Worm (Caenorhabditis elegans) whole organism, L1 larva: ENCODE measurements around the gene myrf-2.

Source experiments
- C16A3.4 ChIP-seq: fragments of 150-350 bp; optimal IDR thresholded peaks from 2 replicates; lab custom pipeline; 2014; ENCODE audit warnings: missing biosample characterization, missing genetic modification characterization
- C34B4.2 ChIP-seq: sonication (generic microtip); optimal IDR thresholded peaks from 2 replicates; lab custom pipeline; 2017; ENCODE audit warnings: mild to moderate bottlenecking, missing genetic modification characterization, missing compliant biosample characterization
- F16B12.6 ChIP-seq: fragments of 150-350 bp; optimal IDR thresholded peaks from 2 replicates; lab custom pipeline; 2014; ENCODE audit warnings: missing biosample characterization, missing genetic modification characterization
- Y116A8C.19 ChIP-seq: sonication (generic microtip); optimal IDR thresholded peaks from 2 replicates; lab custom pipeline; 2016; ENCODE audit warnings: missing compliant biosample characterization, missing genetic modification characterization, borderline replicate concordance
- alr-1 ChIP-seq: fragments of 200-800 bp; sonication (Bioruptor generic); optimal IDR thresholded peaks from 2 replicates; lab custom pipeline; 2018; ENCODE audit warnings: borderline replicate concordance, mild to moderate bottlenecking, missing genetic modification characterization, missing compliant biosample characterization
- aly-2 ChIP-seq: fragments of 150-350 bp; optimal IDR thresholded peaks from 2 replicates; lab custom pipeline; 2014; ENCODE audit warnings: missing biosample characterization, missing genetic modification characterization
- ama-1 ChIP-seq: fragments of 150-350 bp; optimal IDR thresholded peaks from 2 replicates; lab custom pipeline; 2014
- blmp-1 ChIP-seq: fragments of 150-350 bp; optimal IDR thresholded peaks from 2 replicates; lab custom pipeline; 2014; ENCODE audit warnings: missing biosample characterization, missing genetic modification characterization
- ceh-8 ChIP-seq: fragments of 200-800 bp; sonication (Bioruptor generic); optimal IDR thresholded peaks from 2 replicates; lab custom pipeline; 2018; ENCODE audit warnings: mild to moderate bottlenecking, missing genetic modification characterization, moderate library complexity, missing compliant biosample characterization
- ceh-82 ChIP-seq, 3 experiments: fragments of 150-350 bp in 1 of 3; sonication (generic microtip) in 2 of 3; optimal IDR thresholded peaks; 2 replicates each; lab custom pipeline; 2014 to 2017; ENCODE audit warnings: missing biosample characterization in 3 of 3, missing genetic modification characterization in 3 of 3
- ceh-90 ChIP-seq: sonication (generic microtip); optimal IDR thresholded peaks from 2 replicates; lab custom pipeline; 2016; ENCODE audit warnings: missing genetic modification characterization, missing compliant biosample characterization
- dpl-1 ChIP-seq, 3 experiments: fragments of 150-350 bp in 2 of 3; sonication (generic microtip) in 1 of 3; optimal IDR thresholded peaks; 2 replicates each; lab custom pipeline; 2014 to 2017; ENCODE audit warnings: missing biosample characterization in 3 of 3, missing genetic modification characterization in 3 of 3, missing genetic modification reagents in 3 of 3
- efl-1 ChIP-seq, 4 experiments: fragments of 150-350 bp; optimal IDR thresholded peaks in 3 of 4; peaks in 1 of 4; 1 replicate in 1 of 4; 2 replicates in 3 of 4; lab custom pipeline; 2014; ENCODE audit warnings: missing biosample characterization in 2 of 4, missing genetic modification characterization in 2 of 4, missing genetic modification reagents in 2 of 4
- efl-3 ChIP-seq: fragments of 200-800 bp; sonication (Bioruptor generic); optimal IDR thresholded peaks from 2 replicates; lab custom pipeline; 2018; ENCODE audit warnings: mild to moderate bottlenecking, missing genetic modification characterization, missing compliant biosample characterization
- egl-13 ChIP-seq: sonication (generic microtip); optimal IDR thresholded peaks from 2 replicates; lab custom pipeline; 2016; ENCODE audit warnings: missing genotype, missing genetic modification reagents, missing genetic modification characterization, missing compliant biosample characterization
- egl-27 ChIP-seq, 2 experiments: fragments of 150-350 bp in 1 of 2; sonication (generic microtip); optimal IDR thresholded peaks; 3 replicates each; lab custom pipeline; 2017 to 2018; ENCODE audit warnings: missing biosample characterization in 2 of 2, missing genetic modification characterization in 2 of 2, missing genetic modification reagents in 2 of 2
- elt-2 ChIP-seq: sonication (generic microtip); optimal IDR thresholded peaks from 2 replicates; lab custom pipeline; 2016; ENCODE audit warnings: missing genetic modification characterization, mild to moderate bottlenecking, inconsistent platforms, missing compliant biosample characterization, missing genetic modification reagents
- ets-5 ChIP-seq: fragments of 200-800 bp; sonication (Bioruptor generic); IDR thresholded peaks from 2 replicates; pipeline ENCODE4 v1.3.6; 2022; ENCODE audit warnings: missing genetic modification characterization, missing compliant biosample characterization
- fkh-10 ChIP-seq: sonication (generic microtip); optimal IDR thresholded peaks from 2 replicates; lab custom pipeline; 2017; ENCODE audit warnings: missing biosample characterization, missing genetic modification reagents, missing genetic modification characterization
- fos-1 ChIP-seq: fragments of 150-350 bp; optimal IDR thresholded peaks from 2 replicates; lab custom pipeline; 2014; ENCODE audit warnings: missing biosample characterization, missing genetic modification characterization
- hlh-17 ChIP-seq: fragments of 200-800 bp; sonication (Bioruptor generic); optimal IDR thresholded peaks from 2 replicates; lab custom pipeline; 2018; ENCODE audit warnings: missing genetic modification characterization, mild to moderate bottlenecking, missing compliant biosample characterization, moderate library complexity, borderline replicate concordance
- isw-1 ChIP-seq: fragments of 200-800 bp; sonication (Bioruptor generic); IDR thresholded peaks from 2 replicates; pipeline ENCODE4 v1.3.6; 2022; ENCODE audit warnings: missing genetic modification characterization, missing compliant biosample characterization
- jun-1 ChIP-seq: fragments of 150-350 bp; optimal IDR thresholded peaks from 2 replicates; lab custom pipeline; 2014; ENCODE audit warnings: missing biosample characterization, missing genetic modification reagents, missing genetic modification characterization
- lin-14 ChIP-seq: fragments of 200-800 bp; sonication (Bioruptor generic); optimal IDR thresholded peaks from 2 replicates; lab custom pipeline; 2018; ENCODE audit warnings: mild to moderate bottlenecking, missing genetic modification characterization, moderate library complexity, missing compliant biosample characterization
- lin-15B ChIP-seq: fragments of 150-350 bp; sonication (generic microtip); optimal IDR thresholded peaks from 3 replicates; lab custom pipeline; 2014; ENCODE audit warnings: missing biosample characterization, missing genetic modification characterization
- lin-39 ChIP-seq: fragments of 150-350 bp; optimal IDR thresholded peaks from 2 replicates; lab custom pipeline; 2014; ENCODE audit warnings: missing biosample characterization, missing genetic modification reagents, missing genetic modification characterization
- lsy-2 ChIP-seq, 2 experiments: fragments of 150-350 bp; optimal IDR thresholded peaks; 2 replicates each; lab custom pipeline; 2014; ENCODE audit warnings: missing biosample characterization in 2 of 2, missing genetic modification characterization in 2 of 2
- mab-9 ChIP-seq: fragments of 200-800 bp; sonication (Bioruptor generic); IDR thresholded peaks from 2 replicates; pipeline ENCODE4 v1.3.6; 2022; ENCODE audit warnings: missing genetic modification reagents, missing genetic modification characterization, missing compliant biosample characterization
- nhr-11 ChIP-seq: fragments of 150-350 bp; optimal IDR thresholded peaks from 2 replicates; lab custom pipeline; 2014; ENCODE audit warnings: missing biosample characterization, missing genetic modification characterization
- nhr-20 ChIP-seq: sonication (generic microtip); optimal IDR thresholded peaks from 2 replicates; lab custom pipeline; 2016; ENCODE audit warnings: mild to moderate bottlenecking, missing genetic modification characterization, missing compliant biosample characterization
- nhr-237 ChIP-seq: fragments of 150-350 bp; optimal IDR thresholded peaks from 2 replicates; lab custom pipeline; 2014; ENCODE audit warnings: missing biosample characterization, missing genetic modification characterization
- nhr-71 ChIP-seq: sonication (generic microtip); optimal IDR thresholded peaks from 2 replicates; lab custom pipeline; 2016; ENCODE audit warnings: mild to moderate bottlenecking, missing genetic modification characterization, moderate library complexity, missing compliant biosample characterization
- nhr-84 ChIP-seq: sonication (generic microtip); optimal IDR thresholded peaks from 2 replicates; lab custom pipeline; 2017; ENCODE audit warnings: missing biosample characterization, missing genetic modification characterization
- nhr-85 ChIP-seq: sonication (generic microtip); peaks from one replicate; lab custom pipeline; 2016; ENCODE audit warnings: missing genetic modification characterization, inconsistent platforms, missing compliant biosample characterization
- pag-3 ChIP-seq: sonication (generic microtip); optimal IDR thresholded peaks from 2 replicates; lab custom pipeline; 2017; ENCODE audit warnings: missing genetic modification characterization, mild to moderate bottlenecking, missing compliant biosample characterization, antibody characterized with exemption, borderline replicate concordance; ENCODE audit not compliant: insufficient read depth
- pqm-1 ChIP-seq: sonication (generic microtip); optimal IDR thresholded peaks from 3 replicates; lab custom pipeline; 2017; ENCODE audit warnings: missing biosample characterization, missing genetic modification characterization
- skn-1 ChIP-seq: fragments of 150-350 bp; optimal IDR thresholded peaks from 2 replicates; lab custom pipeline; 2014; ENCODE audit warnings: missing biosample characterization, missing genetic modification characterization
- snpc-4 ChIP-seq: fragments of 150-350 bp; optimal IDR thresholded peaks from 2 replicates; lab custom pipeline; 2014; ENCODE audit warnings: missing biosample characterization, missing genetic modification characterization
- sox-4 ChIP-seq: sonication (generic microtip); optimal IDR thresholded peaks from 2 replicates; lab custom pipeline; 2016; ENCODE audit warnings: missing genetic modification characterization, missing compliant biosample characterization
- swsn-7 ChIP-seq: sonication (generic microtip); optimal IDR thresholded peaks from 2 replicates; lab custom pipeline; 2016; ENCODE audit warnings: missing genetic modification characterization, missing compliant biosample characterization
- tbx-2 ChIP-seq: sonication (generic microtip); optimal IDR thresholded peaks from 2 replicates; lab custom pipeline; 2016; ENCODE audit warnings: missing genetic modification characterization, missing compliant biosample characterization
- tlp-1 ChIP-seq: fragments of 150-350 bp; optimal IDR thresholded peaks from 2 replicates; lab custom pipeline; 2014; ENCODE audit warnings: missing biosample characterization, missing genetic modification characterization
- unc-130 ChIP-seq: fragments of 150-350 bp; optimal IDR thresholded peaks from 2 replicates; lab custom pipeline; 2017; ENCODE audit warnings: missing biosample characterization, missing genetic modification characterization, inconsistent platforms
- unc-62 ChIP-seq: fragments of 150-350 bp; optimal IDR thresholded peaks from 2 replicates; lab custom pipeline; 2014; ENCODE audit warnings: missing biosample characterization, missing genetic modification reagents, missing genetic modification characterization
- vab-15 ChIP-seq: sonication (generic microtip); optimal IDR thresholded peaks from 2 replicates; lab custom pipeline; 2017; ENCODE audit warnings: missing genotype, mild to moderate bottlenecking, missing genetic modification characterization, missing compliant biosample characterization
- ztf-11 ChIP-seq, 2 experiments: sonication (generic microtip); optimal IDR thresholded peaks; 2 replicates each; lab custom pipeline; 2016 to 2017; ENCODE audit warnings: missing genetic modification characterization in 2 of 2, missing biosample characterization in 1 of 2, missing compliant biosample characterization in 1 of 2
- ztf-4 ChIP-seq: fragments of 150-350 bp; optimal IDR thresholded peaks from 2 replicates; lab custom pipeline; 2014; ENCODE audit warnings: missing biosample characterization, missing genetic modification characterization

myrf-2 gene

DNA sequence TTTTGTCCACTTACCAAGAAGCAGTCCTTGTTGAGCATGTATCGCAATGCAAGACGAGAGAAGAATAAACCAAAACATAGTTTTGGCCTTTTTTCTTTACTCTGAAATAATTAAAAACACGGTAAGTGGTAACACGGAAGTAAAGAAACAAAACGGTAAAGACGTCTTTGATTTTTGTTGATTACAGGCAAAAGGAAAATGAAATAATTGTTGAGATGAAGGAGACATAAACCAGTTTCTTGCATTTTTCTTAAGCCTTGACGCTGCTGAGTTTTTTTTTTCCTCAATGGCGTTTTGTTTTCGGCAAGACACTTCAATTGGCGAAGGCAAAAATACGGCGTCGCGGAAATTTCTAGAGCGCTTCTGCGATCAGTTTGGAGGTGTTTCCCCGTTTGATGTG, 42.7 kb upstream of the myrf-2 start, which contains the start of gene zipt-13:
Gene zipt-13 (minus strand): TSS at position 101 of the 400 bp plus-strand sequence.
- peak; percentile 82 for TF ChIP-seq nhr-85 (tag; lab: Kevin White, UChicago)
- peak; percentile 32 for TF ChIP-seq blmp-1 (tag; lab: Kevin White, UChicago)
- TF ChIP-seq lin-14 (GFP tag; lab: Kevin White, UChicago), result peak; percentile 13
- TF ChIP-seq ceh-90, result no peak
- TF ChIP-seq, all 84 proteins: peak for 3

ce11 chrX:10232395-10232794, 38.2 kb upstream of the myrf-2 start:
- TF ChIP-seq efl-1 (optimal IDR thresholded peaks at IDR 0.05; lab: Kevin White, UChicago) (no peak), efl-1 (GFP tag; optimal IDR thresholded peaks at IDR 0.05 in 1 of 2; lab: Kevin White, UChicago) (peak in 1 of 2 experiments; percentile 5), lin-14 (GFP tag; lab: Kevin White, UChicago) (peak; percentile 13), swsn-7 (tag; lab: Kevin White, UChicago) (no peak), blmp-1 (tag; lab: Kevin White, UChicago) (peak; percentile 29)

- no peak for TF ChIP-seq mab-9 (GFP tag; lab: Robert Waterston, UW)
- no peak for TF ChIP-seq ama-1 (lab: Kevin White, UChicago)
- TF ChIP-seq ztf-4 (tag; lab: Kevin White, UChicago), result no peak
- TF ChIP-seq aly-2, result no peak
- no peak for TF ChIP-seq egl-27 (tag; optimal IDR thresholded peaks at IDR 0.05; lab: Kevin White, UChicago)
- peak; percentile 1 for TF ChIP-seq nhr-20
- no peak for TF ChIP-seq swsn-7 (tag; lab: Kevin White, UChicago)
- TF ChIP-seq blmp-1 (tag; lab: Kevin White, UChicago), result peak; percentile 99
- TF ChIP-seq fkh-10 (GFP tag; lab: Kevin White, UChicago), result no peak
- TF ChIP-seq skn-1 (tag; lab: Kevin White, UChicago), result no peak
- no peak for TF ChIP-seq alr-1 (tag; lab: Kevin White, UChicago)
- TF ChIP-seq dpl-1 (GFP tag; optimal IDR thresholded peaks at IDR 0.05; lab: Kevin White, UChicago), result no peak
- TF ChIP-seq jun-1 (tag; lab: Kevin White, UChicago), result no peak
- no peak for TF ChIP-seq tlp-1 (tag; lab: Kevin White, UChicago)
- no peak for TF ChIP-seq snpc-4
- TF ChIP-seq isw-1, result no peak
- no peak for TF ChIP-seq lin-39 (tag; lab: Kevin White, UChicago)
- TF ChIP-seq C34B4.2 (tag; lab: Kevin White, UChicago), result no peak
- TF ChIP-seq sox-4 (tag; lab: Kevin White, UChicago), result no peak
- no peak for TF ChIP-seq pqm-1 (tag; lab: Kevin White, UChicago)
- no peak for TF ChIP-seq efl-3 (GFP tag; lab: Kevin White, UChicago)
- TF ChIP-seq ceh-90, result no peak
- no peak for TF ChIP-seq fos-1
- no peak for TF ChIP-seq unc-62 (GFP tag; lab: Kevin White, UChicago)
- no peak for TF ChIP-seq F16B12.6
- TF ChIP-seq lin-14 (GFP tag; lab: Kevin White, UChicago), result peak; percentile 71
- TF ChIP-seq Y116A8C.19 (tag; lab: Kevin White, UChicago), result no peak
- TF ChIP-seq pag-3 (tag; lab: Kevin White, UChicago), result no peak
- TF ChIP-seq C16A3.4 (tag; lab: Kevin White, UChicago), result no peak
- TF ChIP-seq nhr-11 (tag; lab: Kevin White, UChicago), result no peak
- TF ChIP-seq nhr-237, result no peak
- no peak for TF ChIP-seq nhr-84 (tag; lab: Kevin White, UChicago)
- peak; percentile 69 for TF ChIP-seq nhr-85 (tag; lab: Kevin White, UChicago)
- TF ChIP-seq vab-15 (tag; lab: Kevin White, UChicago), result no peak
- no peak for TF ChIP-seq tbx-2 (tag; lab: Kevin White, UChicago)
- TF ChIP-seq ceh-82 (tag; optimal IDR thresholded peaks at IDR 0.05; lab: Kevin White, UChicago), result no peak
- TF ChIP-seq ets-5 (GFP tag; lab: Robert Waterston, UW), result no peak
- no peak for TF ChIP-seq hlh-17 (GFP tag; lab: Kevin White, UChicago)
- TF ChIP-seq unc-130 (tag; lab: Kevin White, UChicago), result no peak
- no peak for TF ChIP-seq ztf-11 (tag; optimal IDR thresholded peaks at IDR 0.05; lab: Kevin White, UChicago)
- TF ChIP-seq lin-15B (tag; lab: Kevin White, UChicago), result no peak
- TF ChIP-seq nhr-71, result peak; percentile 5
- TF ChIP-seq lsy-2 (tag; optimal IDR thresholded peaks at IDR 0.05; lab: Kevin White, UChicago), result no peak
- TF ChIP-seq ceh-8 (GFP tag; lab: Kevin White, UChicago), result no peak
- no peak for TF ChIP-seq egl-13 (tag; lab: Kevin White, UChicago)
- no peak for TF ChIP-seq elt-2 (tag; lab: Kevin White, UChicago)
- TF ChIP-seq efl-1 (optimal IDR thresholded peaks at IDR 0.05; lab: Kevin White, UChicago), result no peak
- TF ChIP-seq efl-1 (GFP tag; optimal IDR thresholded peaks at IDR 0.05 in 1 of 2; lab: Kevin White, UChicago), result no peak
Measured at ce11 chrX:10230872-10231271, 36.7 kb upstream of the myrf-2 start.
